Worm (Caenorhabditis elegans) whole organism, L3 larva: Measurements from ENCODE around the gene F45E12.6.

ENCODE experiments used
- elt-3 ChIP-seq, 3 experiments: fragments of 150-350 bp in 1 of 3; sonication (generic microtip) in 2 of 3; optimal IDR thresholded peaks; 2 replicates in 2 of 3; 4 replicates in 1 of 3; lab custom pipeline; 2014 to 2017; ENCODE audit warnings: missing biosample characterization in 3 of 3, missing genetic modification characterization in 3 of 3
- lsy-12 ChIP-seq: sonication (generic microtip); optimal IDR thresholded peaks from 2 replicates; lab custom pipeline; 2016; ENCODE audit warnings: mild to moderate bottlenecking, missing genetic modification characterization, missing compliant biosample characterization
- ztf-11 ChIP-seq: fragments of 150-350 bp; optimal IDR thresholded peaks from 2 replicates; lab custom pipeline; 2014; ENCODE audit warnings: missing biosample characterization, missing genetic modification characterization

DNA sequence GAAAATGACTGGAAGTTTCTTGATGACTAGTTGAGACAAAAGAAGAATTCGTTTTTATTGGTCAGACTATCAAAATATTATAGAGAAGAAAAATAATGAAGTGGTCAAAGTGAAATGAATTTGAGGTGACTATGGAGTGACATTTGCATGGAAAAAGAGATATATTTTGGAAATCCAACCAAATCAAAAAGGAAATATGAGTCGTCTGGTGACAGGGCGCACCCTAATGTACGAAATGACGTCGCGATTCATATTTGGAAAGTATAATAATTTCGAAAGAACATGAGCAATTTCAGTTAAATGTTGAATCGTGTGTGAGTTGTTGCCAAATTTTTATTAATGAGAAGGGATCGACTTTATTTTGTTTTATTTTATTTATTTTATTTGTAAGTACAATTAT lies 3.5 kb upstream of the F45E12.6 start, which contains the start of gene F21D12.2:
- TF ChIP-seq ztf-11 (no peak), elt-3 (tag; optimal IDR thresholded peaks at IDR 0.05; lab: Kevin White, UChicago) (no peak), lsy-12 (no peak)
